Worm (Caenorhabditis elegans): ENCODE results near the gene srap-1.

The srap-1 gene

DNA sequence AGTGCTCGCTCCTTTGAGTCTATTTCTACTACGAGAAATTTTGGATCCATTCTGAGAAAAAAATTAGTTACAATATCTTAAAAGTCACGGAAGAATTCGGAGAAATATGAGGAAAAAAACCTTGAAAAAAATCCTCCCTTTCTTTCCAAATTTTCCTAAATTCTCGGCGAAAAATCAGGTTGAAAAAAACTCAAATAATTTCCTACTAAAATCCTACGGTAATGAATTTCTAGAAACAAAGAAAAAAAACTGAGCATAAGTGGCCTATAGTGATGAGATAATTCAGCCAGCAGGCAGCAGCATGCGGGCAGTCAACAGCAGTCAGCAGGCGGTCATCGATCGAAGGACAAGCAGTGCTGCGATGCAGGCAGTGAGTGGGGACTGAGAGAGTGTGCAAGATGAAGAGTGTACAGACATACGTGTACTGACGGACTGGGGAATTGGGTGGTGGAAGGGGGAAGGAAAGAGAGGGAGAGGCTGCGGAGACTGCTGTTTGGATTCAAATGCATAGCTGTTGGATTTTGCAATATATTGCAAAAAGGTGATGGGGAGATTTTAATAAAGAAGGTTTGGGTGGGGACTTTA lies 18.2 kb upstream of the srap-1 start, which contains the start of gene lir-3:
Gene lir-3 (minus strand): TSS at position 51 of the 585 bp plus-strand sequence.
- peak; percentile 65 for TF ChIP-seq hmg-4 (GFP tag; optimal IDR thresholded peaks at IDR 0.05)
- no peak for TF ChIP-seq hmbx-1 (tag; optimal IDR thresholded peaks at IDR 0.05)
- no peak for TF ChIP-seq B0310.2 (tag; optimal IDR thresholded peaks at IDR 0.05)
- TF ChIP-seq tbx-11 (GFP tag; IDR thresholded peaks at IDR 0.05) = no peak
- TF ChIP-seq hnd-1 (tag; optimal IDR thresholded peaks at IDR 0.05) = no peak
- TF ChIP-seq F13C5.2 (tag; optimal IDR thresholded peaks at IDR 0.05) = peak; percentile 44
- no peak for TF ChIP-seq ceh-36 (tag; optimal IDR thresholded peaks at IDR 0.05)
- no peak for TF ChIP-seq scrt-1 (GFP tag; IDR thresholded peaks at IDR 0.05)
- TF ChIP-seq pes-1 (GFP tag; IDR thresholded peaks at IDR 0.05) = no peak

DNA sequence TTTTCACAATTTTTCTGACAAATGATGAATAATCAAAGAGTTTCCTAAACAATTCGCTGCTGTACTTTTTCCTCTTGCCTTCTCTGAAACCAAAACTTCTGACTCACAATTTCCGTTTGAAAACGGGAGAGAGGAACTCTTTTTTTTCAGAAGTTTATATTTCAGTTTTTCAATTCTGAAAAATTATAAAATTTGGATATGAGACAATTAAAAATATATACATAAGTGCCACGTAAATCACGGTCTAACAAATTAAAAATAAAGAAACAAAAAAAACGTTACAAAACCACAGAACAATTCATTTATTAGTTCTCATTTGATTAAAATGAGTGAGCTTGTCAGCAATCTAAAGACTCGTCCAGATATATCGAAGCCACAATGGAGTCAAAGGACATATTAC lies 17.3 kb upstream of the srap-1 start, which contains the start of gene sfxn-1.2:
Gene sfxn-1.2 (plus strand): TSS at position 301 of the 400 bp plus-strand sequence.
- no peak for TF ChIP-seq aly-1 (tag; optimal IDR thresholded peaks at IDR 0.05)
- TF ChIP-seq hmbx-1 (tag; optimal IDR thresholded peaks at IDR 0.05) = no peak
- no peak for TF ChIP-seq tra-4 (tag; optimal IDR thresholded peaks at IDR 0.05)
- no peak for TF ChIP-seq hmg-4 (GFP tag; optimal IDR thresholded peaks at IDR 0.05)
- no peak for TF ChIP-seq B0310.2 (tag; optimal IDR thresholded peaks at IDR 0.05)
- no peak for TF ChIP-seq sea-1 (GFP tag; conservative IDR thresholded peaks at IDR 0.05)
- TF ChIP-seq tbx-11 (GFP tag; IDR thresholded peaks at IDR 0.05) = no peak

DNA sequence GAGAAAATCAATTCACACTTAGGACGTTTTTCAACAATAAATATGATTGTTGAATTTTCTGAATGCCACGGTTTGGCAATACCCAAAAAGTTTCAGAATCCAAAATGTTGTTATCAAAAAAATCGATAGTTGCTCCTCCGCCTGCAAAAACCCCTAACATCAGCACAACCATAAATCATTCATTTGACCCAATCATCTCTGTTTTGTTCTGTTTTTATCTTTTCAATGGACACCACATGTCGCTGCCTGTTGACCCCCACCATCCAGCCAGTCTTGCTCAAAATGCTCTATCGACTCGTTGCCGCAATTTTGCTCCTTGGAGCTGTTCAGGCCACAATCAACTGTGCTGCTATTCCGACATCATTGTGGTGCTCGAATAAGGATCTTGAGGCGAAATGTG lies 15.0 kb upstream of the srap-1 start, which contains the start of gene F37H8.5:
Gene F37H8.5 (plus strand): TSS at position 181 of the 400 bp plus-strand sequence.
- TF ChIP-seq scrt-1 (GFP tag; IDR thresholded peaks at IDR 0.05) = no peak
- TF ChIP-seq tra-4 (tag; optimal IDR thresholded peaks at IDR 0.05) = no peak
- TF ChIP-seq hmbx-1 (tag; optimal IDR thresholded peaks at IDR 0.05) = no peak
- TF ChIP-seq F13C5.2 (tag; optimal IDR thresholded peaks at IDR 0.05) = no peak
- TF ChIP-seq B0310.2 (tag; optimal IDR thresholded peaks at IDR 0.05) = no peak
- no peak for TF ChIP-seq hnd-1 (tag; optimal IDR thresholded peaks at IDR 0.05)
- no peak for TF ChIP-seq ama-1 (optimal IDR thresholded peaks at IDR 0.05)
- no peak for TF ChIP-seq pes-1 (GFP tag; IDR thresholded peaks at IDR 0.05)
- TF ChIP-seq flt-1 (GFP tag; IDR thresholded peaks at IDR 0.05) = no peak
- TF ChIP-seq aly-1 (tag; optimal IDR thresholded peaks at IDR 0.05) = no peak
- TF ChIP-seq sea-1 (GFP tag; conservative IDR thresholded peaks at IDR 0.05) = no peak
- TF ChIP-seq tbx-37 (GFP tag; conservative IDR thresholded peaks at IDR 0.05) = no peak
- no peak for TF ChIP-seq ets-7 (tag; optimal IDR thresholded peaks at IDR 0.05)
- TF ChIP-seq tbx-11 (GFP tag; IDR thresholded peaks at IDR 0.05) = no peak
- TF ChIP-seq ceh-13 (GFP tag; optimal IDR thresholded peaks at IDR 0.05) = no peak
- no peak for TF ChIP-seq ceh-36 (tag; optimal IDR thresholded peaks at IDR 0.05)
- no peak for TF ChIP-seq hmg-4 (GFP tag; optimal IDR thresholded peaks at IDR 0.05)

DNA sequence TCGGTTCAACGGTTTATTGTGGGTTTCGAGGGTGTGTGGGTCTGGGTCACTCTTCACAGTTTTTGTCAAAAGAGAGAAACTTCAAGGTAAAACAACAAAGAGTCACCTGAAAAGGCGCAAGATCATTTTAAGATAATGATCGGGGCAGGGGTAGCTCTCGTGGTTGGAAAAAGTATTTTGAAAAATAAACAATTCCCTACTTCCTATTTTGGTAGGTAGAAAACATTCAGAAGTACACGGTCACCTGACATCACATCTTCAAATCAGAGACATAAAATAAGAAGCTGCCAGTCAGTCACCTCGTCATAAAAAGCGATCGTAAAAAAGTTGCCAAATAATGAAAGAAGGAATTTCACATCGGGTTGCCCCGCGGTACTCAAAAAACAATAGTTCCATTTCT lies 10.5 kb upstream of the srap-1 start:
- TF ChIP-seq ets-7 (tag; optimal IDR thresholded peaks at IDR 0.05) (no peak), tra-4 (tag; optimal IDR thresholded peaks at IDR 0.05) (no peak), hmbx-1 (tag; optimal IDR thresholded peaks at IDR 0.05) (no peak), B0310.2 (tag; optimal IDR thresholded peaks at IDR 0.05) (no peak), hnd-1 (tag; optimal IDR thresholded peaks at IDR 0.05) (no peak), ceh-36 (tag; optimal IDR thresholded peaks at IDR 0.05) (no peak), flt-1 (GFP tag; IDR thresholded peaks at IDR 0.05) (no peak), pes-1 (GFP tag; IDR thresholded peaks at IDR 0.05) (no peak), hmg-4 (GFP tag; optimal IDR thresholded peaks at IDR 0.05) (no peak), tbx-37 (GFP tag; conservative IDR thresholded peaks at IDR 0.05) (no peak)

DNA sequence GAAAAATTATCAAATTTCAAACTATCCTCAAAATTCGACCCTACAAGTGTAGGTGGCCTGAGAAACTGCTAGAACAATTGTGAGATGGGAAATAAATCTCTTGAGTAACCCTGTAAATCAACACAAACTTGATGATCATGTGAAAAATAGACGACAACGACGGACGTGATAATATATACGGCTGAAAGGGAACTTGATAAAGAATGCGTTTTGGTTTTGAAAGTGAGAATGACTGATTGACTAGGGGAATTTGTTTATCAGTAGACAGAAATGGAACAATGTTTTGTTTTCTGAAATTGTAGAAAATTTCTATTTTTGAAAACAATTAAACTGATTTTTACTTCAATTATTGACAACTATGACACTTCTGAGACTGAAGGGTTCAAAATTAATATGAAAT lies 9.5 kb upstream of the srap-1 start:
- no peak for TF ChIP-seq tbx-37 (GFP tag; conservative IDR thresholded peaks at IDR 0.05)
- no peak for TF ChIP-seq F13C5.2 (tag; optimal IDR thresholded peaks at IDR 0.05)
- TF ChIP-seq sea-1 (GFP tag; conservative IDR thresholded peaks at IDR 0.05) = no peak
- no peak for TF ChIP-seq B0310.2 (tag; optimal IDR thresholded peaks at IDR 0.05)
- TF ChIP-seq ceh-13 (GFP tag; optimal IDR thresholded peaks at IDR 0.05) = no peak
- no peak for TF ChIP-seq tra-4 (tag; optimal IDR thresholded peaks at IDR 0.05)
- no peak for TF ChIP-seq ceh-36 (tag; optimal IDR thresholded peaks at IDR 0.05)
- no peak for TF ChIP-seq scrt-1 (GFP tag; IDR thresholded peaks at IDR 0.05)
- TF ChIP-seq hmg-4 (GFP tag; optimal IDR thresholded peaks at IDR 0.05) = no peak
- no peak for TF ChIP-seq tbx-11 (GFP tag; IDR thresholded peaks at IDR 0.05)
- no peak for TF ChIP-seq aly-1 (tag; optimal IDR thresholded peaks at IDR 0.05)
- no peak for TF ChIP-seq ama-1 (optimal IDR thresholded peaks at IDR 0.05)
- no peak for TF ChIP-seq pes-1 (GFP tag; IDR thresholded peaks at IDR 0.05)
- TF ChIP-seq flt-1 (GFP tag; IDR thresholded peaks at IDR 0.05) = no peak

DNA sequence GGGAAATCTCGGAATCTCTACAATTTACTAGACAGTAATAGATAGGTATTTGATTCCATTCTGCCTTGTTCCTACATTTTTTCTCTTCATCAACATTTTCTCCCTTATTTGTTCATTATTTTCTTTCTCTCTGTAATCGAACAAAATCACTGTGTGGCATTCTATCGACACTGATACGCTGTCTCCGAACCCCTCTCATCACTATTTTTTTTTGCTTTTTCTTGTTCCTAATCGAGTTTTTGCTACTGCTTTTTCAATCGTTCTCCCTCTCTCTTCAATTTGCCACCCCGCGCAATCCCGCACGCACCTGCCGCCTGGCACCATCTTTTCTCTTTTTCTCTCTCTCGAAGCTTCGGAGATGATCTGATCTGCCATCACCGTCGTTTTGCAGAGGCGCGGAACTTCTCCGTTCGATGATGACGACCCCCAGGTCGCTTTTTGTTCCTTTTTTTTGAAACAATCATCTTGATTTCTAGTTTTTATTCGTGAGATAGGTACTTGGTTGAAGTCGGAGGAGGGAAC lies 2.7 kb upstream of the srap-1 start:
- TF ChIP-seq tbx-37 (GFP tag; conservative IDR thresholded peaks at IDR 0.05) = no peak
- TF ChIP-seq B0310.2 (tag; optimal IDR thresholded peaks at IDR 0.05) = no peak
- no peak for TF ChIP-seq tra-4 (tag; optimal IDR thresholded peaks at IDR 0.05)
- TF ChIP-seq sea-1 (GFP tag; conservative IDR thresholded peaks at IDR 0.05) = no peak
- TF ChIP-seq hnd-1 (tag; optimal IDR thresholded peaks at IDR 0.05) = no peak
- no peak for TF ChIP-seq ets-7 (tag; optimal IDR thresholded peaks at IDR 0.05)
- TF ChIP-seq pes-1 (GFP tag; IDR thresholded peaks at IDR 0.05) = no peak
- no peak for TF ChIP-seq hmbx-1 (tag; optimal IDR thresholded peaks at IDR 0.05)
- TF ChIP-seq ama-1 (optimal IDR thresholded peaks at IDR 0.05) = no peak
- TF ChIP-seq hmg-4 (GFP tag; optimal IDR thresholded peaks at IDR 0.05) = no peak
- TF ChIP-seq scrt-1 (GFP tag; IDR thresholded peaks at IDR 0.05) = no peak
- TF ChIP-seq ceh-13 (GFP tag; optimal IDR thresholded peaks at IDR 0.05) = no peak
- no peak for TF ChIP-seq aly-1 (tag; optimal IDR thresholded peaks at IDR 0.05)
- TF ChIP-seq tbx-11 (GFP tag; IDR thresholded peaks at IDR 0.05) = no peak
- TF ChIP-seq F13C5.2 (tag; optimal IDR thresholded peaks at IDR 0.05) = no peak
- no peak for TF ChIP-seq ceh-36 (tag; optimal IDR thresholded peaks at IDR 0.05)
- no peak for TF ChIP-seq flt-1 (GFP tag; IDR thresholded peaks at IDR 0.05)

DNA sequence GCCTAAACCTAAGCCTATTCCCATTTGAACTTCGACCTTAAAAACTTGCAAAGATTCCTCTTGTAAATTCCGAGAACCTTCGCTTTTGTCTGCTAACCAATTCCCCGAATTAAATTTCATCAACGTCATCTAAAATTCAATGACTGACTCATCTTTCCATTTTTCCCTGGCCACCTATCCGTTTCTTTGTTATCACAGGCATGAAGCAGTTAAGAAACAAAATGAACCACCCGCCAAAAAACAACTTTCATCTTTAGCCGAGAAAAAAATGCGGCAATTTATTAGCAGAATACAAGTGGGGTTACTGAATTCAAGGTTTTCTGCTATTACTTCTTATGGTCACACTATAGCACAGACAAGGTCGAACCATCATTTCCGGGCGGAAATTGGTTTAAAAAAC lies 1.7 kb downstream of the srap-1 start:
- TF ChIP-seq tbx-11 (GFP tag; IDR thresholded peaks at IDR 0.05) = no peak

All from whole organism, early embryonic.